Fruit fly (Drosophila melanogaster): ENCODE results near the gene bowl.

bowl gene

DNA sequence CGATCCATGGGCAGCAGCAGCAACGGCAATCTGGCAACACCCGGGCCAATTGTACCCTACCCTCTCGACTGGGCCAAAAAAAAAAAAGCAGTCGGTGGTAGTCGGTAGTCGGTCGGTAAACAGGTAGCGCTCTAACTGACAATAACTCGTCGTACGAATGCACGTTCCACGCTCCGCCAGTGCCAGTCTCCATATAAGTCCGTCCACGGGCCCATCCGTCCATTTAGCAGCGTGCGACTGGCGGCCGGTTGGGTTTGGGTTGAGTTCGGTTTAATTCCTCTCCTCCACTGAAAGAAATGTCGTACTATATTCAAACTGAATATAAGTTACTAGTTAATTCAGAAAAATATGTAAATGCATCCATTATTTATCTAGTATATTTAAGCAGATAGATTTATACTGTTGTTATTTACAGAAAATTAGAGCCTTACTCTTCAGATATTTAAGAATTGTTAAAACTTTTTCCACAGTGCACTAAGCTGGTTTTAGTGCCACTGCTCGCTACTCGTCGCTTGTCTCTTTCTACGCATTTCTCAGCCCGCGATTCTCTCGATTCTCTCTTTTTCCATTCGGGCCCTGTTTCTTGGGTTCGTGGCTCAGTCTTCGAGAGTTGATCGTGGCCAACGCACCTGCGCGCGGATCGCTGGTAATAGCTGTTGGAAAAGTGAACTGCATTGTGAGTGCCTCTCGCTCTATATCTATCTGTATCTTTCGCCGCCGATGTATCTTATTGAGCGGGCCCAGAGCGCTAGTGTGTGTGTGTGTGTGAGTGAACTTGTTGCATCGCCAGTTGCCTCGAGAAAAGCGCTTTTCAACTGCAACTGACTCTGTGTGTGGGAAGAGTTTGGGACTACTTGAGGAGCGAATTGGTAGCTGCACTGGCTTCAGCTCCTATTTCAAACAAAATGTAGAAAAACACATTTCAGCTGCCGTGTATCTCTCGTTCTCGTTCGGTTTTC, at the start of gene bowl:
TSS of gene bowl (plus strand) at position 592 of the 959 bp plus-strand sequence.
- TF ChIP-seq CG12768 (GFP tag; optimal IDR thresholded peaks at IDR 0.05), result peak; percentile 69
- peak; percentile 66 for TF ChIP-seq toe (GFP tag; optimal IDR thresholded peaks at IDR 0.05)
- peak; percentile 80 for TF ChIP-seq CG7045 (GFP tag; optimal IDR thresholded peaks at IDR 0.05)
- peak; percentile 56 for TF ChIP-seq ovo (GFP tag; optimal IDR thresholded peaks at IDR 0.05)
- peak; percentile 70 for TF ChIP-seq Crg-1 (GFP tag; optimal IDR thresholded peaks at IDR 0.05)
- TF ChIP-seq CG11617 (GFP tag; optimal IDR thresholded peaks at IDR 0.05), result peak; percentile 83
- peak; percentile 94 for TF ChIP-seq CG33017 (tag; optimal IDR thresholded peaks at IDR 0.05)
- TF ChIP-seq CG1620 (GFP tag; optimal IDR thresholded peaks at IDR 0.05), result peak; percentile 61
- TF ChIP-seq bab1 (GFP tag; optimal IDR thresholded peaks at IDR 0.05), result peak; percentile 88
- peak; percentile 61 for TF ChIP-seq Mnt (GFP tag; optimal IDR thresholded peaks at IDR 0.05)
- peak; percentile 73 for TF ChIP-seq Hr96 (GFP tag; optimal IDR thresholded peaks at IDR 0.05)
- TF ChIP-seq kay (GFP tag; ENCODE audit: borderline replicate concordance), result no peak
- peak; percentile 70 for TF ChIP-seq CG14711 (tag; optimal IDR thresholded peaks at IDR 0.05)
- peak; percentile 69 for TF ChIP-seq tj (GFP tag; optimal IDR thresholded peaks at IDR 0.05)
- TF ChIP-seq cic (GFP tag; optimal IDR thresholded peaks at IDR 0.05), result peak; percentile 54
- TF ChIP-seq cnc (optimal IDR thresholded peaks at IDR 0.05), result no peak
- no peak for TF ChIP-seq Clk (GFP tag; optimal IDR thresholded peaks at IDR 0.05)
- peak; percentile 94 for TF ChIP-seq CG7101 (tag; optimal IDR thresholded peaks at IDR 0.05)
- TF ChIP-seq CG5204 (GFP tag; optimal IDR thresholded peaks at IDR 0.05), result peak; percentile 82
- peak; percentile 35 for TF ChIP-seq pad (GFP tag; optimal IDR thresholded peaks at IDR 0.05)

DNA sequence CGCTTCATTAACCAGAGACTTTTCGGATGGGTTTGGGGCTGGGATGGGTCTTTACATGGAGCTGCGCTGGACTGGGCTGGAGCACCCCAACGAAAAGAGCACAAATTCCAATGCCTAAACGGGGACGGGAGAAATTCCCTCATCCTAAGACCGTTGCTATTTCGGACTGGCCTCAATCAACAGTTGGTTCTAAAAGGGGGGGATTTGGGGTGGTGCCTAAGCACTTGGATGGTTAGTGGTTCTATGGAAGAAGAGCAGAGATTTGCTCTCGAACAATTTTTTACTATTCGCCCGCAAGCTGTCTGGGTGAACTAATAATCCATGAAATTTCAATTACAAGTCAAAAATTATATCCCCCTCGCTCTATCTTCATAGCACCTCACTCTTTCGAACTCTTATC, 41.9 kb upstream of the bowl start:
- TF ChIP-seq bab1 (GFP tag; optimal IDR thresholded peaks at IDR 0.05) (no peak), toe (GFP tag; optimal IDR thresholded peaks at IDR 0.05) (no peak), Mnt (GFP tag; optimal IDR thresholded peaks at IDR 0.05) (no peak), Hr96 (GFP tag; optimal IDR thresholded peaks at IDR 0.05) (no peak), CG5204 (GFP tag; optimal IDR thresholded peaks at IDR 0.05) (no peak), CG11617 (GFP tag; optimal IDR thresholded peaks at IDR 0.05) (no peak), CG14711 (tag; optimal IDR thresholded peaks at IDR 0.05) (no peak), ovo (GFP tag; optimal IDR thresholded peaks at IDR 0.05) (no peak), cic (GFP tag; optimal IDR thresholded peaks at IDR 0.05) (no peak), CG33017 (tag; optimal IDR thresholded peaks at IDR 0.05) (no peak), CG1620 (GFP tag; optimal IDR thresholded peaks at IDR 0.05) (no peak), pad (GFP tag; optimal IDR thresholded peaks at IDR 0.05) (no peak), Clk (GFP tag; optimal IDR thresholded peaks at IDR 0.05) (no peak), cnc (optimal IDR thresholded peaks at IDR 0.05) (no peak)

DNA sequence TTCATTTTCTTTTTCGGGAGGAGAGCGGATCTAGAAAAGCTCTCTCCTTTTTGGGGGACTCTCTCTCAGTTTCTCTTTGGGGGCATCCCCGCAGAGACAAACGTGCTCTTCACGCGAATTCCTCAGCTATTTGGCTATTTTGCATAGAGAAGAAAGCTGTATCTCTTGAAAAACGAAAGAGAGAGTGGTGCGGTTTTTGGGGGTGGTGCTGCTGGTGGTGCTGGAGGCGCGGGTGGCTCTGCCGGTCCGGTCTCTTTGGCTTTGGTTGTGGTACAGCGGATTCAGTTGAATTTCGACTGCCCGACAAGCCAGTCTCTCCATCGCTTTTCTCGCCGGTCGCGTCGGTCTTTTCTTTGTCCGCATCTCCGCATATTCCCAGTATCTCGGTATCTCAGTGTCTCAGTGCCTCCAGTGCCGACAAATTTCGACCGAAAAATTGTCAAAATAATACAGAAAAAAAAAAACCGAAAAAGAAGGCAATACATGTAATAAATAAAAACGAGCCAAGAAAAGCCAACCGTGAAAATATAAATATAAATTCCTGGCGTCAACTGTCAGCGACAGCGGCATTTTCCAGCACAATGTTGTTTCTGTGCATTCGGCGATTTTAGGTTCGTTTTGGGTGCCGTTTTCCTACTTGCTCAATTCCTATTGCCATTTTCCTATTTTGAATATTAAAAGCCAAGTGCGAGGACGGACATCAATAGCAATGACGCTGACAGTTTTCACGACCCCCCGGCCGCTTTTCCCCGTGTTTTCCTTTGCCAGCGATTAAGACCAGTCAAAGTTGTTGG, 41.1 kb upstream of the bowl start, which contains the start of gene CG10019:
TSS of gene CG10019 (plus strand) at position 285 of the 794 bp plus-strand sequence.
- no peak for TF ChIP-seq Hr96 (GFP tag; optimal IDR thresholded peaks at IDR 0.05)
- TF ChIP-seq CG33017 (tag; optimal IDR thresholded peaks at IDR 0.05), result no peak
- TF ChIP-seq kay (GFP tag; ENCODE audit: borderline replicate concordance), result peak; percentile 65

DNA sequence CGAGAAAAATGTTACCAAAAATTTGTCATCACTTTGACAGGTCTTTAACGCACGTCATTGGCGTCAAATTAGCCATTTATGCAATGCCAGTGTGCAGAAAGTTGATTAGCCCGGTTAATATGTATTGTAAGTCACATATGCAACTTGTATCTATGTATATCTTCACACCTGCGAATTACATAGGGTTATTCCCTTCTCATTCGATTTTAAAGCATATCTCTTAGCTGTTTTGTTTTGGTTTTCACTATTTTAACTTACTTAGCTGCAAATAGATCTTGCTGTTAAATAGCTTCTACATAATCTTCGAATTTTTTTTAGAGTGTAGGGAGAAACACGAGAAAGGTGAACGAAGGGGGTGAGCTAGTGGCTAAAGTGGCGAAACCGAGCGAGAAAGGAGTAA, 40.4 kb upstream of the bowl start:
- TF ChIP-seq Clk (GFP tag; optimal IDR thresholded peaks at IDR 0.05), result no peak
- TF ChIP-seq ovo (GFP tag; optimal IDR thresholded peaks at IDR 0.05), result no peak
- no peak for TF ChIP-seq pad (GFP tag; optimal IDR thresholded peaks at IDR 0.05)
- TF ChIP-seq toe (GFP tag; optimal IDR thresholded peaks at IDR 0.05), result no peak
- no peak for TF ChIP-seq CG33017 (tag; optimal IDR thresholded peaks at IDR 0.05)
- TF ChIP-seq CG7045 (GFP tag; optimal IDR thresholded peaks at IDR 0.05), result no peak
- no peak for TF ChIP-seq bab1 (GFP tag; optimal IDR thresholded peaks at IDR 0.05)
- no peak for TF ChIP-seq Hr96 (GFP tag; optimal IDR thresholded peaks at IDR 0.05)
- no peak for TF ChIP-seq CG12768 (GFP tag; optimal IDR thresholded peaks at IDR 0.05)

DNA sequence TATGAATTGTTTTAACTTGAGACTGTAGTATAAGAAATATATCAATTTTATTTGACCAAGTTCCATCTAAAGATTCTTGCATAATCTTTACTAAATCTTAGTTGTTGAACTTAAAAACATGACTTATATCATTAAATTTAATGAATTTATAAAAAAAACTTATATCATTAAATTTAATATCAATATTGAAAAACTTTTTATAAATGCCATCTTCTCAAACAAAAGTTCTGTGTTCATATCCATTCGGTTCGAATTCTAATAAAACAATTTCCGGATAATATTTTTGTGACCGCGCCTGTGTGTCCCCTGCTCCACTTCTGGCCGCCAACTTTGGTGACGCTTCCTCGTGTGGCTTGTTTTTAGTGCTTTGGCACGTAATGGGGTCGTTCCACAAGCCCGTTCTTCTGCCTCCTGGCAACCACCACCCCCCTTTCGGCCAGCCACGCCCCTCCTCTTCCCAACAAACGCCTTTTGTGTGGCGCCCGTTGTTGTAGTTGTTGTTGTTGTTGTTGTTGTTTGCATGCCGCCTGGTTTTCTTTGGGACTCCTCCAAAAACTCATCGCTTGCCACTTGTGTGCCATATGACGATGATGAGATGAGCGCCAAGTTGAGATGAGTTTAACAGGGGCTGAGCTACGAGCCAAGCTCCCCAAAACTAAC, 34.4 kb upstream of the bowl start:
- TF ChIP-seq toe (GFP tag; optimal IDR thresholded peaks at IDR 0.05), result no peak
- TF ChIP-seq cnc (optimal IDR thresholded peaks at IDR 0.05), result no peak
- TF ChIP-seq CG33017 (tag; optimal IDR thresholded peaks at IDR 0.05), result no peak
- no peak for TF ChIP-seq CG1620 (GFP tag; optimal IDR thresholded peaks at IDR 0.05)
- TF ChIP-seq CG14711 (tag; optimal IDR thresholded peaks at IDR 0.05), result no peak
- no peak for TF ChIP-seq Clk (GFP tag; optimal IDR thresholded peaks at IDR 0.05)
- TF ChIP-seq CG11617 (GFP tag; optimal IDR thresholded peaks at IDR 0.05), result no peak
- no peak for TF ChIP-seq Hr96 (GFP tag; optimal IDR thresholded peaks at IDR 0.05)
- TF ChIP-seq cic (GFP tag; optimal IDR thresholded peaks at IDR 0.05), result no peak
- no peak for TF ChIP-seq bab1 (GFP tag; optimal IDR thresholded peaks at IDR 0.05)
- TF ChIP-seq tj (GFP tag; optimal IDR thresholded peaks at IDR 0.05), result no peak
- no peak for TF ChIP-seq kay (GFP tag; ENCODE audit: borderline replicate concordance)
- no peak for TF ChIP-seq CG7045 (GFP tag; optimal IDR thresholded peaks at IDR 0.05)
- TF ChIP-seq Crg-1 (GFP tag; optimal IDR thresholded peaks at IDR 0.05), result no peak
- no peak for TF ChIP-seq CG12768 (GFP tag; optimal IDR thresholded peaks at IDR 0.05)
- TF ChIP-seq CG5204 (GFP tag; optimal IDR thresholded peaks at IDR 0.05), result no peak
- TF ChIP-seq Mnt (GFP tag; optimal IDR thresholded peaks at IDR 0.05), result no peak
